Fruit fly (Drosophila melanogaster) S2 (cell line): ENCODE measurements around the gene CG5435.

ENCODE experiments used
- CG8478 ChIP-seq: fragments of >200 bp; optimal IDR thresholded peaks from 2 replicates; lab custom pipeline; 2018
- CTCF ChIP-seq, 2 experiments: fragments of >200 bp; optimal IDR thresholded peaks; 2 replicates each; lab custom pipeline; 2018

dm6 chr2L:12459841-12460240 is 29.1 kb upstream of the CG5435 start:
- no peak for TF ChIP-seq CG8478 (lab: Kevin White, UChicago)
- no peak for TF ChIP-seq CTCF (optimal IDR thresholded peaks at IDR 0.05; lab: Kevin White, UChicago)
